Worm (Caenorhabditis elegans) whole organism, L2 larva: ENCODE data around the gene C16D9.6.

Experiments
- F13H6.1 ChIP-seq: sonication (generic microtip); optimal IDR thresholded peaks from 2 replicates; lab custom pipeline; 2016; ENCODE audit warnings: missing genetic modification characterization, missing compliant biosample characterization
- alr-1 ChIP-seq: fragments of 150-350 bp; optimal IDR thresholded peaks from 2 replicates; lab custom pipeline; 2014; ENCODE audit warnings: missing biosample characterization, missing genetic modification characterization
- ama-1 ChIP-seq: fragments of 150-350 bp; optimal IDR thresholded peaks from 2 replicates; lab custom pipeline; 2018; ENCODE audit warnings: inconsistent platforms
- ceh-16 ChIP-seq: fragments of 150-350 bp; optimal IDR thresholded peaks from 2 replicates; lab custom pipeline; 2014; ENCODE audit warnings: missing biosample characterization, missing genetic modification characterization
- ceh-82 ChIP-seq: fragments of 150-350 bp; optimal IDR thresholded peaks from 2 replicates; lab custom pipeline; 2014; ENCODE audit warnings: missing biosample characterization, missing genetic modification characterization
- crh-2 ChIP-seq: sonication (generic microtip); optimal IDR thresholded peaks from 2 replicates; lab custom pipeline; 2017; ENCODE audit warnings: missing biosample characterization, missing genetic modification characterization
- dmd-4 ChIP-seq: sonication (generic microtip); optimal IDR thresholded peaks from 2 replicates; lab custom pipeline; 2017; ENCODE audit warnings: missing biosample characterization, missing genetic modification characterization
- elt-1 ChIP-seq: fragments of 150-350 bp; optimal IDR thresholded peaks from 2 replicates; lab custom pipeline; 2014; ENCODE audit warnings: missing biosample characterization, missing genetic modification characterization
- elt-3 ChIP-seq: sonication (generic microtip); optimal IDR thresholded peaks from 2 replicates; lab custom pipeline; 2017; ENCODE audit warnings: missing biosample characterization, missing genetic modification characterization
- fos-1 ChIP-seq: fragments of 150-350 bp; optimal IDR thresholded peaks from 2 replicates; lab custom pipeline; 2014; ENCODE audit warnings: missing biosample characterization, missing genetic modification characterization
- gmeb-1 ChIP-seq: fragments of 150-350 bp; optimal IDR thresholded peaks from 2 replicates; lab custom pipeline; 2014; ENCODE audit warnings: missing biosample characterization, missing genetic modification characterization
- lin-11 ChIP-seq: fragments of 150-350 bp; sonication (generic microtip); optimal IDR thresholded peaks from 2 replicates; lab custom pipeline; 2014; ENCODE audit warnings: missing biosample characterization, missing genetic modification characterization, inconsistent platforms, mixed read lengths
- lin-13 ChIP-seq: fragments of 150-350 bp; optimal IDR thresholded peaks from 2 replicates; lab custom pipeline; 2014; ENCODE audit warnings: missing biosample characterization, missing genetic modification reagents, missing genetic modification characterization
- lin-39 ChIP-seq: fragments of 150-350 bp; optimal IDR thresholded peaks from 2 replicates; lab custom pipeline; 2014; ENCODE audit warnings: missing biosample characterization, missing genetic modification reagents, missing genetic modification characterization
- lsy-2 ChIP-seq, 2 experiments: fragments of 150-350 bp in 1 of 2; sonication (generic microtip) in 1 of 2; optimal IDR thresholded peaks; 2 replicates each; lab custom pipeline; 2014 to 2017; ENCODE audit warnings: missing biosample characterization in 2 of 2, missing genetic modification characterization in 2 of 2
- mab-5 ChIP-seq: fragments of 150-350 bp; optimal IDR thresholded peaks from 2 replicates; lab custom pipeline; 2014; ENCODE audit warnings: missing biosample characterization, missing genetic modification characterization
- mbf-1 ChIP-seq: sonication (generic microtip); optimal IDR thresholded peaks from 2 replicates; lab custom pipeline; 2017; ENCODE audit warnings: missing biosample characterization, missing genetic modification characterization
- mdl-1 ChIP-seq, 2 experiments: fragments of 150-350 bp in 1 of 2; sonication (generic microtip) in 1 of 2; optimal IDR thresholded peaks; 2 replicates each; lab custom pipeline; 2017; ENCODE audit warnings: missing biosample characterization in 2 of 2, missing genetic modification characterization in 2 of 2
- nhr-11 ChIP-seq: fragments of 150-350 bp; optimal IDR thresholded peaks from 2 replicates; lab custom pipeline; 2014; ENCODE audit warnings: missing biosample characterization, missing genetic modification characterization
- nhr-12 ChIP-seq: fragments of 150-350 bp; optimal IDR thresholded peaks from 2 replicates; lab custom pipeline; 2014; ENCODE audit warnings: missing biosample characterization, missing genetic modification characterization
- nhr-21 ChIP-seq: fragments of 150-350 bp; optimal IDR thresholded peaks from 2 replicates; lab custom pipeline; 2014; ENCODE audit warnings: missing biosample characterization, missing genetic modification characterization
- nhr-23 ChIP-seq: fragments of 150-350 bp; optimal IDR thresholded peaks from 2 replicates; lab custom pipeline; 2014; ENCODE audit warnings: missing biosample characterization, missing genetic modification reagents, missing genetic modification characterization
- nhr-237 ChIP-seq: fragments of 150-350 bp; optimal IDR thresholded peaks from 2 replicates; lab custom pipeline; 2014; ENCODE audit warnings: missing biosample characterization, missing genetic modification characterization
- nhr-25 ChIP-seq: fragments of 150-350 bp; sonication (generic microtip); optimal IDR thresholded peaks from 3 replicates; lab custom pipeline; 2014; ENCODE audit warnings: missing biosample characterization, missing genetic modification characterization
- nhr-6 ChIP-seq: fragments of 150-350 bp; optimal IDR thresholded peaks from 2 replicates; lab custom pipeline; 2014; ENCODE audit warnings: missing biosample characterization, missing genetic modification characterization
- nhr-77 ChIP-seq: fragments of 150-350 bp; optimal IDR thresholded peaks from 2 replicates; lab custom pipeline; 2014; ENCODE audit warnings: missing biosample characterization, missing genetic modification characterization
- peb-1 ChIP-seq: fragments of 150-350 bp; optimal IDR thresholded peaks from 2 replicates; lab custom pipeline; 2014; ENCODE audit warnings: missing biosample characterization, missing genetic modification characterization
- sem-4 ChIP-seq: fragments of 150-350 bp; optimal IDR thresholded peaks from 2 replicates; lab custom pipeline; 2014; ENCODE audit warnings: missing biosample characterization, missing genetic modification reagents, missing genetic modification characterization
- skn-1 ChIP-seq: sonication (generic microtip); optimal IDR thresholded peaks from 2 replicates; lab custom pipeline; 2017; ENCODE audit warnings: missing biosample characterization, missing genetic modification characterization
- sma-3 ChIP-seq: sonication (generic microtip); optimal IDR thresholded peaks from 2 replicates; lab custom pipeline; 2016; ENCODE audit warnings: missing genetic modification reagents, missing genetic modification characterization, missing compliant biosample characterization
- sma-9 ChIP-seq, 2 experiments: fragments of 150-350 bp in 1 of 2; sonication (generic microtip) in 1 of 2; optimal IDR thresholded peaks; 2 replicates each; lab custom pipeline; 2014 to 2016; ENCODE audit warnings: missing genetic modification characterization in 2 of 2, mild to moderate bottlenecking in 1 of 2, missing biosample characterization in 1 of 2, missing compliant biosample characterization in 1 of 2, missing genetic modification reagents in 1 of 2, moderate library complexity in 1 of 2
- snpc-4 ChIP-seq: fragments of 150-350 bp; optimal IDR thresholded peaks from 2 replicates; lab custom pipeline; 2014; ENCODE audit warnings: missing biosample characterization, missing genetic modification characterization
- unc-39 ChIP-seq: fragments of 150-350 bp; optimal IDR thresholded peaks from 2 replicates; lab custom pipeline; 2014; ENCODE audit warnings: missing biosample characterization, missing genetic modification characterization
- unc-55 ChIP-seq: fragments of 150-350 bp; sonication (generic microtip); optimal IDR thresholded peaks from 3 replicates; lab custom pipeline; 2014; ENCODE audit warnings: missing biosample characterization, missing genetic modification reagents, missing genetic modification characterization
- unc-62 ChIP-seq: fragments of 150-350 bp; optimal IDR thresholded peaks from 2 replicates; lab custom pipeline; 2014; ENCODE audit warnings: missing biosample characterization, missing genetic modification reagents, missing genetic modification characterization
- ztf-11 ChIP-seq: sonication (generic microtip); optimal IDR thresholded peaks from 2 replicates; lab custom pipeline; 2017; ENCODE audit warnings: missing biosample characterization, missing genetic modification characterization
- ztf-4 ChIP-seq: fragments of 150-350 bp; optimal IDR thresholded peaks from 2 replicates; lab custom pipeline; 2014; ENCODE audit warnings: missing biosample characterization, missing genetic modification characterization

C16D9.6 gene

DNA sequence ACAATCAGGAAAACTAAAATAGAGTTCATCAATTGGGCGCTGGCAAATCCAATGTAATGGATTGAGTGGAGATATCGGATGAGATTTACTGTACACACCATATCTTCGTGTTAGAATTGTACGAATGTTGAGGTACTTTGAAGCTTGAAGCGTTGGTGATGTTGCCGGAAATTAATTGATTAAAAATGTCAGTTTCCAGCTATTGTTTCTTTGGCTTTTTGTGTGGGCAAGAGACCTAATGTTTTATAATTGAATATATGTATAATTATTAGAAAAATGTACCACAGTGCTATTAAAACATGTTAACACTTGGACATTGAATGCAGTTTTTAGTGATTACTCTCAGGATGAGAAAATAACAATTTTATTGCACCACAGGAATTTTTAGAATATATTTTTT lies 28.7 kb upstream of the C16D9.6 start, which contains the start of gene str-136:
Gene str-136 (minus strand): TSS at position 101 of the 400 bp plus-strand sequence.
- no peak for TF ChIP-seq ceh-16 (tag; lab: Kevin White, UChicago)
- no peak for TF ChIP-seq unc-39 (tag; lab: Kevin White, UChicago)
- TF ChIP-seq sma-9 (GFP tag; optimal IDR thresholded peaks at IDR 0.05; lab: Kevin White, UChicago), result no peak
- TF ChIP-seq sma-9 (tag; optimal IDR thresholded peaks at IDR 0.05; lab: Kevin White, UChicago), result no peak
- no peak for TF ChIP-seq sma-3
- no peak for TF ChIP-seq ama-1 (lab: Kevin White, UChicago)
- no peak for TF ChIP-seq F13H6.1 (tag; lab: Kevin White, UChicago)
- no peak for TF ChIP-seq nhr-11 (tag; lab: Kevin White, UChicago)
- no peak for TF ChIP-seq crh-2
- no peak for TF ChIP-seq sem-4 (tag; lab: Kevin White, UChicago)
- no peak for TF ChIP-seq lin-13
- no peak for TF ChIP-seq unc-62 (GFP tag; lab: Kevin White, UChicago)
- TF ChIP-seq elt-3 (tag; lab: Kevin White, UChicago), result no peak
- TF ChIP-seq nhr-21 (tag; lab: Kevin White, UChicago), result no peak

ce11 chrV:8271995-8272394 lies 21.9 kb upstream of the C16D9.6 start, which contains the start of gene asp-5:
TSS of gene asp-5 (plus strand) at chrV:8272385.
- no peak for TF ChIP-seq nhr-21 (tag; lab: Kevin White, UChicago)
- no peak for TF ChIP-seq sma-3
- TF ChIP-seq mab-5 (tag; lab: Kevin White, UChicago), result no peak
- no peak for TF ChIP-seq lin-13
- no peak for TF ChIP-seq nhr-25 (tag; lab: Kevin White, UChicago)
- TF ChIP-seq ztf-4 (tag; lab: Kevin White, UChicago), result no peak
- no peak for TF ChIP-seq ama-1 (lab: Kevin White, UChicago)
- no peak for TF ChIP-seq ceh-82 (tag; lab: Kevin White, UChicago)
- no peak for TF ChIP-seq sem-4 (tag; lab: Kevin White, UChicago)
- no peak for TF ChIP-seq snpc-4 (tag; lab: Kevin White, UChicago)
- peak; percentile 20 for TF ChIP-seq skn-1 (tag; lab: Kevin White, UChicago)
- no peak for TF ChIP-seq elt-3 (tag; lab: Kevin White, UChicago)
- no peak for TF ChIP-seq lin-11 (tag; lab: Kevin White, UChicago)
- TF ChIP-seq fos-1 (tag; lab: Kevin White, UChicago), result peak; percentile 41
- no peak for TF ChIP-seq mbf-1 (tag; lab: Kevin White, UChicago)
- no peak for TF ChIP-seq nhr-23 (tag; lab: Kevin White, UChicago)
- TF ChIP-seq lsy-2 (tag; optimal IDR thresholded peaks at IDR 0.05; lab: Kevin White, UChicago), result no peak
- no peak for TF ChIP-seq nhr-77 (tag; lab: Kevin White, UChicago)
- TF ChIP-seq alr-1 (tag; lab: Kevin White, UChicago), result no peak
- TF ChIP-seq nhr-6 (tag; lab: Kevin White, UChicago), result no peak
- TF ChIP-seq F13H6.1 (tag; lab: Kevin White, UChicago), result no peak
- no peak for TF ChIP-seq nhr-237
- TF ChIP-seq crh-2, result peak; percentile 55
- TF ChIP-seq sma-9 (GFP tag; optimal IDR thresholded peaks at IDR 0.05; lab: Kevin White, UChicago), result peak; percentile 34
- no peak for TF ChIP-seq sma-9 (tag; optimal IDR thresholded peaks at IDR 0.05; lab: Kevin White, UChicago)
- no peak for TF ChIP-seq peb-1 (tag; lab: Kevin White, UChicago)
- TF ChIP-seq lin-39 (tag; lab: Kevin White, UChicago), result no peak
- no peak for TF ChIP-seq mdl-1 (tag; optimal IDR thresholded peaks at IDR 0.05; lab: Kevin White, UChicago)

ce11 chrV:8271395-8271794 lies 21.3 kb upstream of the C16D9.6 start:
- TF ChIP-seq nhr-237 (no peak), skn-1 (tag; lab: Kevin White, UChicago) (no peak), elt-1 (tag; lab: Kevin White, UChicago) (no peak), ztf-4 (tag; lab: Kevin White, UChicago) (no peak), fos-1 (tag; lab: Kevin White, UChicago) (no peak), unc-55 (GFP tag; lab: Kevin White, UChicago) (no peak), mab-5 (tag; lab: Kevin White, UChicago) (no peak), ztf-11 (tag; lab: Kevin White, UChicago) (no peak), lin-13 (no peak), ceh-82 (tag; lab: Kevin White, UChicago) (no peak), dmd-4 (tag; lab: Kevin White, UChicago) (no peak), sma-9 (GFP tag; optimal IDR thresholded peaks at IDR 0.05; lab: Kevin White, UChicago) (no peak), sma-9 (tag; optimal IDR thresholded peaks at IDR 0.05; lab: Kevin White, UChicago) (no peak), nhr-12 (tag; lab: Kevin White, UChicago) (no peak), gmeb-1 (tag; lab: Kevin White, UChicago) (no peak)
- TF ChIP-seq, all 48 proteins: peak for 0
